Fruit fly (Drosophila melanogaster): ENCODE data around the gene CG13460.
A peak's percentile ranks its signal among the peaks of the same experiment; 100 is the strongest.

CG13460 gene

dm6 chr3L:15097878-15098520 lies 36.5 kb upstream of the CG13460 start, which contains the start of gene Ctps (continued):
- TF ChIP-seq zfh2 (GFP tag; optimal IDR thresholded peaks at IDR 0.05) (no peak), repo (GFP tag; optimal IDR thresholded peaks at IDR 0.05) (no peak), Atf3 (GFP tag; optimal IDR thresholded peaks at IDR 0.05) (no peak), CG14965 (GFP tag; optimal IDR thresholded peaks at IDR 0.05; ENCODE audit: borderline replicate concordance) (no peak), chn (GFP tag; optimal IDR thresholded peaks at IDR 0.05) (no peak), fd102C (GFP tag; optimal IDR thresholded peaks at IDR 0.05) (no peak), CG10366 (GFP tag; IDR thresholded peaks at IDR 0.05) (no peak), CG10565 (GFP tag; optimal IDR thresholded peaks at IDR 0.05) (no peak), CG18476 (GFP tag; optimal IDR thresholded peaks at IDR 0.05) (no peak), CG18011 (GFP tag; optimal IDR thresholded peaks at IDR 0.05) (no peak), CG11456 (GFP tag; IDR thresholded peaks at IDR 0.05) (no peak), CG6689 (GFP tag; IDR thresholded peaks at IDR 0.05) (no peak), CG5953 (GFP tag; IDR thresholded peaks at IDR 0.05) (no peak), CG6683 (GFP tag; optimal IDR thresholded peaks at IDR 0.05) (no peak), CG9609 (GFP tag; optimal IDR thresholded peaks at IDR 0.05) (no peak), Bteb2 (GFP tag; optimal IDR thresholded peaks at IDR 0.05) (no peak), inv (GFP tag; IDR thresholded peaks at IDR 0.05; ENCODE audit: partially characterized antibody) (no peak), Abd-B (GFP tag; optimal IDR thresholded peaks at IDR 0.05) (no peak), HLHmδ (GFP tag; optimal IDR thresholded peaks at IDR 0.05) (no peak), CG42726 (GFP tag; IDR thresholded peaks at IDR 0.05; ENCODE audit: partially characterized antibody) (no peak), chinmo (GFP tag; IDR thresholded peaks at IDR 0.05; ENCODE audit: partially characterized antibody) (no peak), Vsx1 (GFP tag; optimal IDR thresholded peaks at IDR 0.05) (no peak), CG2199 (GFP tag; IDR thresholded peaks at IDR 0.05) (no peak), CHES-1-like (GFP tag; optimal IDR thresholded peaks at IDR 0.05) (no peak), cad (GFP tag; optimal IDR thresholded peaks at IDR 0.05) (no peak), h (optimal IDR thresholded peaks at IDR 0.05) (no peak), CG15269 (tag; optimal IDR thresholded peaks at IDR 0.05) (no peak), Poxn (GFP tag; IDR thresholded peaks at IDR 0.05) (no peak), CG12155 (GFP tag; optimal IDR thresholded peaks at IDR 0.05) (no peak), danr (GFP tag; IDR thresholded peaks at IDR 0.05) (no peak), odd (GFP tag; optimal IDR thresholded peaks at IDR 0.05) (no peak), CG13775 (GFP tag; optimal IDR thresholded peaks at IDR 0.05) (no peak), Drgx (GFP tag; IDR thresholded peaks at IDR 0.05) (no peak), CG31388 (GFP tag; optimal IDR thresholded peaks at IDR 0.05) (no peak), CG11560 (tag; IDR thresholded peaks at IDR 0.05) (no peak), TFAM (GFP tag; optimal IDR thresholded peaks at IDR 0.05) (no peak), Neu2 (GFP tag; optimal IDR thresholded peaks at IDR 0.05; ENCODE audit: borderline replicate concordance) (no peak), Hey (tag; optimal IDR thresholded peaks at IDR 0.05) (no peak), lilli (GFP tag; optimal IDR thresholded peaks at IDR 0.05) (no peak), CG3847 (GFP tag; IDR thresholded peaks at IDR 0.05) (no peak), CG3407 (GFP tag; optimal IDR thresholded peaks at IDR 0.05) (no peak), Ada2b (GFP tag; IDR thresholded peaks at IDR 0.05) (no peak), CG13424 (tag; optimal IDR thresholded peaks at IDR 0.05) (no peak), CG16815 (GFP tag; optimal IDR thresholded peaks at IDR 0.05) (no peak), Camta (GFP tag; optimal IDR thresholded peaks at IDR 0.05) (no peak), klu (GFP tag; IDR thresholded peaks at IDR 0.05) (no peak), gsb-n (tag; optimal IDR thresholded peaks at IDR 0.05) (no peak), CG17802 (tag; optimal IDR thresholded peaks at IDR 0.05) (peak; percentile 7), CG10147 (GFP tag; optimal IDR thresholded peaks at IDR 0.05) (no peak), row (GFP tag; IDR thresholded peaks at IDR 0.05) (peak; percentile 38; the same call in 1 of the 3 replicates), oc (tag; optimal IDR thresholded peaks at IDR 0.05) (no peak)
